Worm (Caenorhabditis elegans): Measurements from ENCODE around the gene T24D5.6.

DNA sequence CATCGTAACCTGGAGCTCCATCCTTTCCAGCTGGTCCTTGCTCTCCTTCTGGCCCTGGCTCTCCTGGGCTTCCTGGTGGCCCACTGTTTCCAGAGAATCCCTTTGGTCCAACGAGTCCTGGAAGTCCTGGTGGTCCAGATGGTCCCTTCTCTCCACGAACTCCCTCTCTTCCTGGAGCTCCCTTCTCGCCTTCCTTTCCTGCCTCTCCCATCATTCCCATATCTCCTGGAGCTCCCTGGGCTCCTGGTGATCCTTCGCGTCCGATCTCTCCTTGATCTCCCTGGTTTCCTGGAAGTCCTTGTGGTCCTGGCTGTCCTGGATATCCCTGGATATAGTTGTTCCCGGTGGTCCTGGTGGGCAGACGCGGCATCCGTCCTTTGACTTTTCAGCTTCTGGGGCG lies 32.8 kb downstream of the T24D5.6 start:
- TF ChIP-seq scrt-1 (GFP tag; IDR thresholded peaks at IDR 0.05): no peak
- TF ChIP-seq ama-1 (optimal IDR thresholded peaks at IDR 0.05): no peak
- TF ChIP-seq B0310.2 (tag; optimal IDR thresholded peaks at IDR 0.05): no peak
- TF ChIP-seq tbx-37 (GFP tag; conservative IDR thresholded peaks at IDR 0.05): no peak
- no peak for TF ChIP-seq tbx-11 (GFP tag; IDR thresholded peaks at IDR 0.05)
- TF ChIP-seq tra-4 (tag; optimal IDR thresholded peaks at IDR 0.05): no peak
- TF ChIP-seq flt-1 (GFP tag; IDR thresholded peaks at IDR 0.05): no peak
- no peak for TF ChIP-seq F13C5.2 (tag; optimal IDR thresholded peaks at IDR 0.05)
- TF ChIP-seq hnd-1 (tag; optimal IDR thresholded peaks at IDR 0.05): no peak
- no peak for TF ChIP-seq hmbx-1 (tag; optimal IDR thresholded peaks at IDR 0.05)
